Worm (Caenorhabditis elegans) whole organism, mixed stage, embryonic: Measurements from ENCODE around the gene F42H10.2.

Experiments
- ceh-43 ChIP-seq: fragments of 200-800 bp; sonication (Bioruptor generic); optimal IDR thresholded peaks from 2 replicates; lab custom pipeline; 2018; ENCODE audit warnings: mild to moderate bottlenecking, missing genetic modification characterization, moderate library complexity, missing compliant biosample characterization
- ces-1 ChIP-seq: fragments of 150-350 bp; optimal IDR thresholded peaks from 2 replicates; lab custom pipeline; 2014; ENCODE audit warnings: missing biosample characterization, missing genetic modification reagents, missing genetic modification characterization
- elt-1 ChIP-seq: sonication (generic microtip); optimal IDR thresholded peaks from 2 replicates; lab custom pipeline; 2017; ENCODE audit warnings: missing genetic modification characterization, mild to moderate bottlenecking, missing compliant biosample characterization, antibody characterized with exemption, moderate library complexity, borderline replicate concordance; ENCODE audit not compliant: insufficient read depth
- elt-3 ChIP-seq: fragments of 150-350 bp; optimal IDR thresholded peaks from 2 replicates; lab custom pipeline; 2014; ENCODE audit warnings: missing biosample characterization, missing genetic modification characterization
- lin-13 ChIP-seq: fragments of 150-350 bp; optimal IDR thresholded peaks from 2 replicates; lab custom pipeline; 2014; ENCODE audit warnings: missing biosample characterization, missing genetic modification characterization
- lin-32 ChIP-seq: fragments of 200-800 bp; sonication (Bioruptor generic); optimal IDR thresholded peaks from 2 replicates; lab custom pipeline; 2018; ENCODE audit warnings: mild to moderate bottlenecking, missing genetic modification characterization, missing compliant biosample characterization
- lsy-2 ChIP-seq: fragments of 150-350 bp; optimal IDR thresholded peaks from 2 replicates; lab custom pipeline; 2014; ENCODE audit warnings: missing biosample characterization, missing genetic modification characterization
- nhr-237 ChIP-seq: fragments of 150-350 bp; optimal IDR thresholded peaks from 2 replicates; lab custom pipeline; 2014; ENCODE audit warnings: missing biosample characterization, missing genetic modification characterization
- nhr-28 ChIP-seq: fragments of 150-350 bp; optimal IDR thresholded peaks from 2 replicates; lab custom pipeline; 2014; ENCODE audit warnings: missing biosample characterization, missing genetic modification characterization
- nhr-76 ChIP-seq: sonication (generic microtip); optimal IDR thresholded peaks from 2 replicates; lab custom pipeline; 2017; ENCODE audit warnings: missing biosample characterization, missing genetic modification characterization
- pha-4 ChIP-seq: fragments of 150-350 bp; optimal IDR thresholded peaks from 2 replicates; lab custom pipeline; 2018; ENCODE audit warnings: missing biosample characterization, missing genetic modification reagents, missing genetic modification characterization
- snpc-4 ChIP-seq: fragments of 150-350 bp; optimal IDR thresholded peaks from 2 replicates; lab custom pipeline; 2014; ENCODE audit warnings: missing biosample characterization, missing genetic modification characterization
- tbx-8 ChIP-seq: fragments of 200-800 bp; sonication (Bioruptor generic); optimal IDR thresholded peaks from 2 replicates; lab custom pipeline; 2018; ENCODE audit warnings: mild to moderate bottlenecking, missing genetic modification characterization, moderate library complexity, missing compliant biosample characterization
- ztf-11 ChIP-seq: fragments of 150-350 bp; optimal IDR thresholded peaks from 2 replicates; lab custom pipeline; 2014; ENCODE audit warnings: missing biosample characterization, missing genetic modification characterization

- TF ChIP-seq lin-32 (no peak), lsy-2 (tag; lab: Kevin White, UChicago) (no peak), nhr-76 (tag; lab: Kevin White, UChicago) (no peak), nhr-237 (tag; lab: Kevin White, UChicago) (no peak), ces-1 (GFP tag; lab: Kevin White, UChicago) (no peak), nhr-28 (tag; lab: Kevin White, UChicago) (no peak), tbx-8 (GFP tag; lab: Kevin White, UChicago) (no peak), elt-1 (tag; lab: Kevin White, UChicago) (no peak), elt-3 (no peak), ztf-11 (tag; lab: Kevin White, UChicago) (no peak), snpc-4 (tag; lab: Kevin White, UChicago) (no peak), pha-4 (tag; lab: Kevin White, UChicago) (no peak), lin-13 (tag; lab: Kevin White, UChicago) (no peak), ceh-43 (GFP tag; lab: Kevin White, UChicago) (no peak)
Observed at ce11 chrIII:8519886-8520285, 29.5 kb downstream of the F42H10.2 start, which contains the start of gene ZC21.8.
